Fruit fly (Drosophila melanogaster): Measurements from ENCODE around the gene Dnz1.

DNA sequence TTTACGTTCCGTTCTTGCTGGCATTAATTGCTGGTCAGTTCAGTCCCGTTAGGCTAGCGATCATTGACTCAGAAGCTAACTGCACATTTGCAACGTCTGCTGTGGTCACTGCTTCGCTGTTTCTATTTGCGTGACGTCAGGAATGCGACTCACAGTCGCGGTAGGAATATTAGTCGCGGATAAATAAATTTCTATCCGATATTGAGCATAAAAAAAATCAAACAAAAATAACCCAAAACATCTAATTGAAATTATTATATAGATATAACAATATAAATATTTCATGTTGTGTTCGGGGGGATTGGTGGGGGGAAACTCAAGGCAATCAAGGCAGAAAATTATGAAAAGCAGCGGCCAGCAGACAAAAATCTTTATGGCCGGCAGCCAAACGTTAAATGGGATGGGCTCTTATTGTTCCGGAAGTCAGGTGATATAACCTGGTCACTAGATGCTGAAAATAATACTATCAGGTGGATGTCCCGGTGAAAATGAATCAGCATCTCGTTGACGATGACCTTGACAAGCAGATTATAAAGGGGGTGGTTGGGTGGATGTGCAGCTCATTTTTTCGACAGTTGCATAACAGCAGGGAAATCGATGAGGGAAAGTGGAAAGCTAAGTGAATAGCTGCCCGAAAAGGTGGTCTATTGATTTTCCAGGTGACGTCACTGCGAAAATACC, 6.8 kb downstream of the Dnz1 start, which contains the start of gene SmydA-3:
- TF ChIP-seq Myc (optimal IDR thresholded peaks at IDR 0.05) (no peak), ttk (optimal IDR thresholded peaks at IDR 0.05) (no peak), insv (optimal IDR thresholded peaks at IDR 0.05) (no peak), h (optimal IDR thresholded peaks at IDR 0.05) (no peak)

Data from Kc167 (cell line).